Worm (Caenorhabditis elegans) whole organism, L2 larva: ENCODE results near the gene fbxa-62.

Experiments
- F13H6.1 ChIP-seq: sonication (generic microtip); optimal IDR thresholded peaks from 2 replicates; lab custom pipeline; 2016; ENCODE audit warnings: missing genetic modification characterization, missing compliant biosample characterization
- R02D3.7 ChIP-seq: fragments of 150-350 bp; optimal IDR thresholded peaks from 2 replicates; lab custom pipeline; 2014; ENCODE audit warnings: missing biosample characterization, missing genetic modification characterization
- alr-1 ChIP-seq: fragments of 150-350 bp; optimal IDR thresholded peaks from 2 replicates; lab custom pipeline; 2014; ENCODE audit warnings: missing biosample characterization, missing genetic modification characterization
- aly-2 ChIP-seq: fragments of 150-350 bp; optimal IDR thresholded peaks from 2 replicates; lab custom pipeline; 2014; ENCODE audit warnings: missing biosample characterization, missing genetic modification characterization
- blmp-1 ChIP-seq: sonication (generic microtip); optimal IDR thresholded peaks from 2 replicates; lab custom pipeline; 2017; ENCODE audit warnings: missing genetic modification characterization, mild to moderate bottlenecking, missing compliant biosample characterization, antibody characterized with exemption, moderate library complexity; ENCODE audit not compliant: insufficient read depth
- ceh-82 ChIP-seq: fragments of 150-350 bp; optimal IDR thresholded peaks from 2 replicates; lab custom pipeline; 2014; ENCODE audit warnings: missing biosample characterization, missing genetic modification characterization
- crh-2 ChIP-seq: sonication (generic microtip); optimal IDR thresholded peaks from 2 replicates; lab custom pipeline; 2017; ENCODE audit warnings: missing biosample characterization, missing genetic modification characterization
- dmd-4 ChIP-seq: sonication (generic microtip); optimal IDR thresholded peaks from 2 replicates; lab custom pipeline; 2017; ENCODE audit warnings: missing biosample characterization, missing genetic modification characterization
- egl-27 ChIP-seq: sonication (generic microtip); optimal IDR thresholded peaks from 3 replicates; lab custom pipeline; 2017; ENCODE audit warnings: missing biosample characterization, missing genetic modification reagents, missing genetic modification characterization
- elt-3 ChIP-seq: sonication (generic microtip); optimal IDR thresholded peaks from 2 replicates; lab custom pipeline; 2017; ENCODE audit warnings: missing biosample characterization, missing genetic modification characterization
- gmeb-1 ChIP-seq: fragments of 150-350 bp; optimal IDR thresholded peaks from 2 replicates; lab custom pipeline; 2014; ENCODE audit warnings: missing biosample characterization, missing genetic modification characterization
- lin-11 ChIP-seq: fragments of 150-350 bp; sonication (generic microtip); optimal IDR thresholded peaks from 2 replicates; lab custom pipeline; 2014; ENCODE audit warnings: missing biosample characterization, missing genetic modification characterization, inconsistent platforms, mixed read lengths
- lin-13 ChIP-seq: fragments of 150-350 bp; optimal IDR thresholded peaks from 2 replicates; lab custom pipeline; 2014; ENCODE audit warnings: missing biosample characterization, missing genetic modification reagents, missing genetic modification characterization
- lin-39 ChIP-seq: fragments of 150-350 bp; optimal IDR thresholded peaks from 2 replicates; lab custom pipeline; 2014; ENCODE audit warnings: missing biosample characterization, missing genetic modification reagents, missing genetic modification characterization
- mab-5 ChIP-seq: fragments of 150-350 bp; optimal IDR thresholded peaks from 2 replicates; lab custom pipeline; 2014; ENCODE audit warnings: missing biosample characterization, missing genetic modification characterization
- mbf-1 ChIP-seq: sonication (generic microtip); optimal IDR thresholded peaks from 2 replicates; lab custom pipeline; 2017; ENCODE audit warnings: missing biosample characterization, missing genetic modification characterization
- nhr-10 ChIP-seq: sonication (generic microtip); optimal IDR thresholded peaks from 2 replicates; lab custom pipeline; 2017; ENCODE audit warnings: missing biosample characterization, missing genetic modification characterization
- nhr-11 ChIP-seq: fragments of 150-350 bp; optimal IDR thresholded peaks from 2 replicates; lab custom pipeline; 2014; ENCODE audit warnings: missing biosample characterization, missing genetic modification characterization
- nhr-12 ChIP-seq: fragments of 150-350 bp; optimal IDR thresholded peaks from 2 replicates; lab custom pipeline; 2014; ENCODE audit warnings: missing biosample characterization, missing genetic modification characterization
- nhr-23 ChIP-seq: fragments of 150-350 bp; optimal IDR thresholded peaks from 2 replicates; lab custom pipeline; 2014; ENCODE audit warnings: missing biosample characterization, missing genetic modification reagents, missing genetic modification characterization
- nhr-25 ChIP-seq: fragments of 150-350 bp; sonication (generic microtip); optimal IDR thresholded peaks from 3 replicates; lab custom pipeline; 2014; ENCODE audit warnings: missing biosample characterization, missing genetic modification characterization
- nhr-6 ChIP-seq: fragments of 150-350 bp; optimal IDR thresholded peaks from 2 replicates; lab custom pipeline; 2014; ENCODE audit warnings: missing biosample characterization, missing genetic modification characterization
- nhr-77 ChIP-seq: fragments of 150-350 bp; optimal IDR thresholded peaks from 2 replicates; lab custom pipeline; 2014; ENCODE audit warnings: missing biosample characterization, missing genetic modification characterization
- peb-1 ChIP-seq: fragments of 150-350 bp; optimal IDR thresholded peaks from 2 replicates; lab custom pipeline; 2014; ENCODE audit warnings: missing biosample characterization, missing genetic modification characterization
- sem-4 ChIP-seq: fragments of 150-350 bp; optimal IDR thresholded peaks from 2 replicates; lab custom pipeline; 2014; ENCODE audit warnings: missing biosample characterization, missing genetic modification reagents, missing genetic modification characterization
- sma-3 ChIP-seq: sonication (generic microtip); optimal IDR thresholded peaks from 2 replicates; lab custom pipeline; 2016; ENCODE audit warnings: missing genetic modification reagents, missing genetic modification characterization, missing compliant biosample characterization
- sma-9 ChIP-seq, 2 experiments: fragments of 150-350 bp in 1 of 2; sonication (generic microtip) in 1 of 2; optimal IDR thresholded peaks; 2 replicates each; lab custom pipeline; 2014 to 2016; ENCODE audit warnings: missing genetic modification characterization in 2 of 2, mild to moderate bottlenecking in 1 of 2, missing biosample characterization in 1 of 2, missing compliant biosample characterization in 1 of 2, missing genetic modification reagents in 1 of 2, moderate library complexity in 1 of 2
- snpc-4 ChIP-seq: fragments of 150-350 bp; optimal IDR thresholded peaks from 2 replicates; lab custom pipeline; 2014; ENCODE audit warnings: missing biosample characterization, missing genetic modification characterization
- unc-39 ChIP-seq: fragments of 150-350 bp; optimal IDR thresholded peaks from 2 replicates; lab custom pipeline; 2014; ENCODE audit warnings: missing biosample characterization, missing genetic modification characterization
- unc-55 ChIP-seq: fragments of 150-350 bp; sonication (generic microtip); optimal IDR thresholded peaks from 3 replicates; lab custom pipeline; 2014; ENCODE audit warnings: missing biosample characterization, missing genetic modification reagents, missing genetic modification characterization
- zag-1 ChIP-seq: fragments of 150-350 bp; optimal IDR thresholded peaks from 2 replicates; lab custom pipeline; 2014; ENCODE audit warnings: missing biosample characterization, missing genetic modification characterization
- ztf-1 ChIP-seq: fragments of 200-800 bp; sonication (Bioruptor generic); conservative IDR thresholded peaks from 2 replicates; pipeline ENCODE4 v1.3.6; 2022; ENCODE audit warnings: missing genetic modification characterization, missing compliant biosample characterization
- ztf-11 ChIP-seq: sonication (generic microtip); optimal IDR thresholded peaks from 2 replicates; lab custom pipeline; 2017; ENCODE audit warnings: missing biosample characterization, missing genetic modification characterization

Gene fbxa-62

DNA sequence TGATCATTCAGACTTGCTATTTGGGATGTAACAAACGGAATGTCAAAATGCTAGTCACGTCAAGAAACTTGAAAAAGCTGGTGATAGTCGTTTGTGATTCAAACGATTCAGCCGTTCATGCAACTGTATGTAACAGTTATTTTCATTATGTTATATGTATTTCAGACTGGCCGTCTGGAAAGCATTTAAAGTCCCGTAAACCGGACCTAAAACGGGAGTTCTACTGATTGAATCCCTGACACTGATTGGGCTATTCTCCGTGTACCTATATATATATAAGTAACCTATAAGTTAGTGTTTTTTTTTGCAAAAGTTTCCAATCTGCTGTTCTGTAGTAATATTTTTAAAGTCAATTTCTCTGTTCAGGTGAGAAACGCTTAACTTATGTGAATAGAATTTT lies 16.1 kb downstream of the fbxa-62 start:
- no peak for TF ChIP-seq egl-27 (tag; lab: Kevin White, UChicago)
- TF ChIP-seq, all 48 proteins: peak for 0

ce11 chrIII:2245727-2246126 lies 18.2 kb downstream of the fbxa-62 start, which contains the start of gene srd-67:
srd-67 (minus strand) TSS chrIII:2245827.
- no peak for TF ChIP-seq sma-3 (GFP tag; lab: Kevin White, UChicago)
- TF ChIP-seq dmd-4 = no peak
- TF ChIP-seq R02D3.7 (tag; lab: Kevin White, UChicago) = no peak
- TF ChIP-seq snpc-4 = no peak

DNA sequence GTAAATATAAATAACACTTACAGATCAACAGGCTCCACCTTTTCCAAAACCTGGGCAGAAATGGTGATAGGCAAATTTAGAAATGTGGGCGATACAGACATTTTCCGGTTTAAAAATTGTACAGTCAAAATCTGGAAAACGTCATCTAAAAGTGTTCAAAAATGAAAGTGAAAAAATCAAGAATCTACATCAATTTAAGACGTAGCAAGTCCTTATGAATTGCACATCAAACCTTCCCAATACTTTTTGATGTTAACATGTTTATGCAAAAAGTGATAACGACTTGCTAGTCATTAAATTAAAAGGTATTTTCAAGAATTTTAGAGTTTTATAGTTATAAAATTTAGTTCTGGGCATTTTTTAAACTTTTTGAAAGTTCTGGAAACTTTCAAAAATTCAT lies 23.8 kb downstream of the fbxa-62 start, which contains the start of gene fbxa-7:
TSS of gene fbxa-7 (minus strand) at position 101 of the 400 bp plus-strand sequence.
- no peak for TF ChIP-seq elt-3
- no peak for TF ChIP-seq sma-3 (GFP tag; lab: Kevin White, UChicago)
- TF ChIP-seq nhr-77 = no peak
- no peak for TF ChIP-seq nhr-12
- no peak for TF ChIP-seq egl-27 (tag; lab: Kevin White, UChicago)
- TF ChIP-seq mab-5 = no peak
- TF ChIP-seq lin-13 = no peak
- TF ChIP-seq sem-4 = no peak

- TF ChIP-seq nhr-10 = no peak
- TF ChIP-seq gmeb-1 = no peak
- no peak for TF ChIP-seq unc-55 (GFP tag; lab: Kevin White, UChicago)
- no peak for TF ChIP-seq sma-9 (GFP tag; optimal IDR thresholded peaks at IDR 0.05; lab: Kevin White, UChicago)
- TF ChIP-seq sma-9 (tag; optimal IDR thresholded peaks at IDR 0.05; lab: Kevin White, UChicago) = no peak
- TF ChIP-seq ztf-1 (GFP tag; lab: Robert Waterston, UW) = no peak
- no peak for TF ChIP-seq lin-11 (tag; lab: Kevin White, UChicago)
- no peak for TF ChIP-seq nhr-6 (tag; lab: Kevin White, UChicago)
- no peak for TF ChIP-seq mbf-1
- no peak for TF ChIP-seq R02D3.7 (tag; lab: Kevin White, UChicago)
- TF ChIP-seq unc-39 = no peak
- TF ChIP-seq nhr-25 (tag; lab: Kevin White, UChicago) = no peak
- no peak for TF ChIP-seq ztf-11 (tag; lab: Kevin White, UChicago)
- TF ChIP-seq blmp-1 = no peak
- no peak for TF ChIP-seq crh-2
- TF ChIP-seq alr-1 (tag; lab: Kevin White, UChicago) = no peak
- TF ChIP-seq lin-39 (tag; lab: Kevin White, UChicago) = no peak
- no peak for TF ChIP-seq lin-13
- TF ChIP-seq nhr-11 (tag; lab: Kevin White, UChicago) = no peak
- TF ChIP-seq nhr-23 (tag; lab: Kevin White, UChicago) = no peak
- no peak for TF ChIP-seq ceh-82 (tag; lab: Kevin White, UChicago)
Observed at ce11 chrIII:2253027-2253499, 25.6 kb downstream of the fbxa-62 start, which contains the start of gene fbxa-73. fbxa-73 (plus strand) TSS chrIII:2253449.

ce11 chrIII:2255522-2255921 lies 28.0 kb downstream of the fbxa-62 start, which contains the start of gene fbxa-71:
fbxa-71 (plus strand) TSS chrIII:2255822.
- TF ChIP-seq peb-1 = no peak
- no peak for TF ChIP-seq blmp-1
- no peak for TF ChIP-seq nhr-77
- TF ChIP-seq R02D3.7 (tag; lab: Kevin White, UChicago) = no peak
- no peak for TF ChIP-seq nhr-11 (tag; lab: Kevin White, UChicago)
- TF ChIP-seq aly-2 = no peak
- no peak for TF ChIP-seq dmd-4
- no peak for TF ChIP-seq F13H6.1 (tag; lab: Kevin White, UChicago)
- no peak for TF ChIP-seq zag-1 (tag; lab: Kevin White, UChicago)
- TF ChIP-seq nhr-23 (tag; lab: Kevin White, UChicago) = no peak
- no peak for TF ChIP-seq unc-39
- no peak for TF ChIP-seq mbf-1

DNA sequence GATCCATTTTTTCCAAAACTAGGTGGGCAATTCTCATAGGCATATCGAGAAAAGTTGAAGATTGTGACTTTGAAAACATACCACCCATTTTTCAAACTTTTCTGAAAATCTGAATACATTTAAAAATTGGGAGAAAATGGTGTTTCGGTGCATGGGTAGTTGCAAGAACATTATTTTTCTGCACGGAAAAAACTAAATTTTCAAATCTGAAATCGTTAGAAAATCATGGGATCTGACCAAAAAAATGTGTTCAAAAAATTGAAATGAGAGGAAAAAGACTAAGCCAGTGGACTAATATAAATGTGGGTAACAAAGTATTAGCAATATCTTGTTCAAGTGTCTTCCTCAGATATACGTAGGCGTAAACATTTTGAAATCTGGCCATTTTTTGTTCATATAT lies 31.4 kb downstream of the fbxa-62 start, which contains the start of gene fbxa-43:
TSS of gene fbxa-43 (minus strand) at position 101 of the 400 bp plus-strand sequence.
- no peak for TF ChIP-seq zag-1 (tag; lab: Kevin White, UChicago)
